Worm (Caenorhabditis elegans) whole organism, L1 larva: ENCODE measurements around the gene mrpl-16.

ENCODE experiments used
- C04F5.9 ChIP-seq: sonication (generic microtip); optimal IDR thresholded peaks from 2 replicates; lab custom pipeline; 2016; ENCODE audit warnings: missing genetic modification characterization, missing compliant biosample characterization
- C34B4.2 ChIP-seq: sonication (generic microtip); optimal IDR thresholded peaks from 2 replicates; lab custom pipeline; 2017; ENCODE audit warnings: mild to moderate bottlenecking, missing genetic modification characterization, missing compliant biosample characterization
- F16B12.6 ChIP-seq: fragments of 150-350 bp; optimal IDR thresholded peaks from 2 replicates; lab custom pipeline; 2014; ENCODE audit warnings: missing biosample characterization, missing genetic modification characterization
- Y116A8C.19 ChIP-seq: sonication (generic microtip); optimal IDR thresholded peaks from 2 replicates; lab custom pipeline; 2016; ENCODE audit warnings: missing compliant biosample characterization, missing genetic modification characterization, borderline replicate concordance
- aly-2 ChIP-seq: fragments of 150-350 bp; optimal IDR thresholded peaks from 2 replicates; lab custom pipeline; 2014; ENCODE audit warnings: missing biosample characterization, missing genetic modification characterization
- ama-1 ChIP-seq: fragments of 150-350 bp; optimal IDR thresholded peaks from 2 replicates; lab custom pipeline; 2014
- ceh-8 ChIP-seq: fragments of 200-800 bp; sonication (Bioruptor generic); optimal IDR thresholded peaks from 2 replicates; lab custom pipeline; 2018; ENCODE audit warnings: mild to moderate bottlenecking, missing genetic modification characterization, moderate library complexity, missing compliant biosample characterization
- ceh-88 ChIP-seq: fragments of 200-800 bp; sonication (Bioruptor generic); IDR thresholded peaks from 2 replicates; pipeline ENCODE4 v1.3.6; 2022; ENCODE audit warnings: missing genetic modification characterization, missing compliant biosample characterization
- ces-1 ChIP-seq: fragments of 150-350 bp; optimal IDR thresholded peaks from 2 replicates; lab custom pipeline; 2014; ENCODE audit warnings: missing biosample characterization, missing genetic modification reagents, missing genetic modification characterization
- dpl-1 ChIP-seq, 3 experiments: fragments of 150-350 bp in 2 of 3; sonication (generic microtip) in 1 of 3; optimal IDR thresholded peaks; 2 replicates each; lab custom pipeline; 2014 to 2017; ENCODE audit warnings: missing biosample characterization in 3 of 3, missing genetic modification characterization in 3 of 3, missing genetic modification reagents in 3 of 3
- dsc-1 ChIP-seq: sonication (generic microtip); optimal IDR thresholded peaks from 2 replicates; lab custom pipeline; 2016; ENCODE audit warnings: mild to moderate bottlenecking, missing genetic modification characterization, missing compliant biosample characterization
- efl-3 ChIP-seq: fragments of 200-800 bp; sonication (Bioruptor generic); optimal IDR thresholded peaks from 2 replicates; lab custom pipeline; 2018; ENCODE audit warnings: mild to moderate bottlenecking, missing genetic modification characterization, missing compliant biosample characterization
- egl-13 ChIP-seq: sonication (generic microtip); optimal IDR thresholded peaks from 2 replicates; lab custom pipeline; 2016; ENCODE audit warnings: missing genotype, missing genetic modification reagents, missing genetic modification characterization, missing compliant biosample characterization
- egl-27 ChIP-seq, 2 experiments: fragments of 150-350 bp in 1 of 2; sonication (generic microtip); optimal IDR thresholded peaks; 3 replicates each; lab custom pipeline; 2017 to 2018; ENCODE audit warnings: missing biosample characterization in 2 of 2, missing genetic modification characterization in 2 of 2, missing genetic modification reagents in 2 of 2
- elt-2 ChIP-seq: sonication (generic microtip); optimal IDR thresholded peaks from 2 replicates; lab custom pipeline; 2016; ENCODE audit warnings: missing genetic modification characterization, mild to moderate bottlenecking, inconsistent platforms, missing compliant biosample characterization, missing genetic modification reagents
- elt-3 ChIP-seq, 6 experiments: fragments of 150-350 bp in 1 of 6; sonication (generic microtip); optimal IDR thresholded peaks; 2 replicates each; lab custom pipeline; 2017 to 2018; ENCODE audit warnings: missing biosample characterization in 6 of 6, missing genetic modification characterization in 6 of 6, inconsistent platforms in 1 of 6
- ets-5 ChIP-seq: fragments of 200-800 bp; sonication (Bioruptor generic); IDR thresholded peaks from 2 replicates; pipeline ENCODE4 v1.3.6; 2022; ENCODE audit warnings: missing genetic modification characterization, missing compliant biosample characterization
- fkh-4 ChIP-seq: sonication (generic microtip); optimal IDR thresholded peaks from 2 replicates; lab custom pipeline; 2016; ENCODE audit warnings: missing compliant biosample characterization, missing genetic modification characterization, borderline replicate concordance
- grh-1 ChIP-seq: fragments of 200-800 bp; sonication (Bioruptor generic); IDR thresholded peaks from 2 replicates; pipeline ENCODE4 v1.3.6; 2022; ENCODE audit warnings: missing genetic modification reagents, missing genetic modification characterization, missing compliant biosample characterization
- hpl-2 ChIP-seq: fragments of 150-350 bp; optimal IDR thresholded peaks from 2 replicates; lab custom pipeline; 2014; ENCODE audit warnings: missing biosample characterization, missing genetic modification reagents, missing genetic modification characterization
- isw-1 ChIP-seq: fragments of 200-800 bp; sonication (Bioruptor generic); IDR thresholded peaks from 2 replicates; pipeline ENCODE4 v1.3.6; 2022; ENCODE audit warnings: missing genetic modification characterization, missing compliant biosample characterization
- jun-1 ChIP-seq: fragments of 150-350 bp; optimal IDR thresholded peaks from 2 replicates; lab custom pipeline; 2014; ENCODE audit warnings: missing biosample characterization, missing genetic modification reagents, missing genetic modification characterization
- lin-13 ChIP-seq: fragments of 150-350 bp; optimal IDR thresholded peaks from 2 replicates; lab custom pipeline; 2014; ENCODE audit warnings: missing biosample characterization, missing genetic modification reagents, missing genetic modification characterization
- lin-14 ChIP-seq: fragments of 200-800 bp; sonication (Bioruptor generic); optimal IDR thresholded peaks from 2 replicates; lab custom pipeline; 2018; ENCODE audit warnings: mild to moderate bottlenecking, missing genetic modification characterization, moderate library complexity, missing compliant biosample characterization
- lin-15B ChIP-seq: fragments of 150-350 bp; sonication (generic microtip); optimal IDR thresholded peaks from 3 replicates; lab custom pipeline; 2014; ENCODE audit warnings: missing biosample characterization, missing genetic modification characterization
- lin-35 ChIP-seq, 2 experiments: fragments of 150-350 bp; optimal IDR thresholded peaks; 2 replicates each; lab custom pipeline; 2014; ENCODE audit warnings: missing biosample characterization in 2 of 2, missing genetic modification characterization in 2 of 2, missing genetic modification reagents in 2 of 2
- lin-39 ChIP-seq: fragments of 150-350 bp; optimal IDR thresholded peaks from 2 replicates; lab custom pipeline; 2014; ENCODE audit warnings: missing biosample characterization, missing genetic modification reagents, missing genetic modification characterization
- mdl-1 ChIP-seq, 2 experiments: fragments of 150-350 bp; optimal IDR thresholded peaks; 2 replicates each; lab custom pipeline; 2014 to 2017; ENCODE audit warnings: missing biosample characterization in 2 of 2, missing genetic modification characterization in 2 of 2, inconsistent platforms in 1 of 2
- mef-2 ChIP-seq: fragments of 150-350 bp; optimal IDR thresholded peaks from 2 replicates; lab custom pipeline; 2014; ENCODE audit warnings: missing biosample characterization, missing genetic modification characterization
- nhr-11 ChIP-seq: fragments of 150-350 bp; optimal IDR thresholded peaks from 2 replicates; lab custom pipeline; 2014; ENCODE audit warnings: missing biosample characterization, missing genetic modification characterization
- nhr-12 ChIP-seq: sonication (generic microtip); optimal IDR thresholded peaks from 2 replicates; lab custom pipeline; 2017; ENCODE audit warnings: missing biosample characterization, missing genetic modification characterization
- nhr-19 ChIP-seq: fragments of 200-800 bp; sonication (Bioruptor generic); conservative IDR thresholded peaks from 2 replicates; pipeline ENCODE4 v1.3.6; 2022; ENCODE audit warnings: missing genetic modification characterization, missing compliant biosample characterization
- nhr-20 ChIP-seq: sonication (generic microtip); optimal IDR thresholded peaks from 2 replicates; lab custom pipeline; 2016; ENCODE audit warnings: mild to moderate bottlenecking, missing genetic modification characterization, missing compliant biosample characterization
- nhr-71 ChIP-seq: sonication (generic microtip); optimal IDR thresholded peaks from 2 replicates; lab custom pipeline; 2016; ENCODE audit warnings: mild to moderate bottlenecking, missing genetic modification characterization, moderate library complexity, missing compliant biosample characterization
- nhr-76 ChIP-seq: sonication (generic microtip); optimal IDR thresholded peaks from 2 replicates; lab custom pipeline; 2017; ENCODE audit warnings: missing biosample characterization, missing genetic modification characterization
- nhr-84 ChIP-seq: sonication (generic microtip); optimal IDR thresholded peaks from 2 replicates; lab custom pipeline; 2017; ENCODE audit warnings: missing biosample characterization, missing genetic modification characterization
- nhr-85 ChIP-seq: sonication (generic microtip); peaks from one replicate; lab custom pipeline; 2016; ENCODE audit warnings: missing genetic modification characterization, inconsistent platforms, missing compliant biosample characterization
- nhr-90 ChIP-seq: sonication (generic microtip); optimal IDR thresholded peaks from 2 replicates; lab custom pipeline; 2016; ENCODE audit warnings: mild to moderate bottlenecking, missing genetic modification characterization, missing compliant biosample characterization; ENCODE audit not compliant: poor library complexity
- pag-3 ChIP-seq: sonication (generic microtip); optimal IDR thresholded peaks from 2 replicates; lab custom pipeline; 2017; ENCODE audit warnings: missing genetic modification characterization, mild to moderate bottlenecking, missing compliant biosample characterization, antibody characterized with exemption, borderline replicate concordance; ENCODE audit not compliant: insufficient read depth
- skn-1 ChIP-seq: fragments of 150-350 bp; optimal IDR thresholded peaks from 2 replicates; lab custom pipeline; 2014; ENCODE audit warnings: missing biosample characterization, missing genetic modification characterization
- snpc-4 ChIP-seq: fragments of 150-350 bp; optimal IDR thresholded peaks from 2 replicates; lab custom pipeline; 2014; ENCODE audit warnings: missing biosample characterization, missing genetic modification characterization
- sox-4 ChIP-seq: sonication (generic microtip); optimal IDR thresholded peaks from 2 replicates; lab custom pipeline; 2016; ENCODE audit warnings: missing genetic modification characterization, missing compliant biosample characterization
- sptf-1 ChIP-seq: fragments of 150-350 bp; optimal IDR thresholded peaks from 2 replicates; lab custom pipeline; 2014; ENCODE audit warnings: missing biosample characterization, missing genetic modification characterization
- sup-37 ChIP-seq: fragments of 200-800 bp; sonication (Bioruptor generic); optimal IDR thresholded peaks from 2 replicates; lab custom pipeline; 2018; ENCODE audit warnings: mild to moderate bottlenecking, missing genetic modification characterization, missing compliant biosample characterization
- swsn-7 ChIP-seq: sonication (generic microtip); optimal IDR thresholded peaks from 2 replicates; lab custom pipeline; 2016; ENCODE audit warnings: missing genetic modification characterization, missing compliant biosample characterization
- tbx-2 ChIP-seq: sonication (generic microtip); optimal IDR thresholded peaks from 2 replicates; lab custom pipeline; 2016; ENCODE audit warnings: missing genetic modification characterization, missing compliant biosample characterization
- tlp-1 ChIP-seq: fragments of 150-350 bp; optimal IDR thresholded peaks from 2 replicates; lab custom pipeline; 2014; ENCODE audit warnings: missing biosample characterization, missing genetic modification characterization
- unc-130 ChIP-seq: fragments of 150-350 bp; optimal IDR thresholded peaks from 2 replicates; lab custom pipeline; 2017; ENCODE audit warnings: missing biosample characterization, missing genetic modification characterization, inconsistent platforms
- unc-86 ChIP-seq: sonication (generic microtip); optimal IDR thresholded peaks from 2 replicates; lab custom pipeline; 2016; ENCODE audit warnings: missing genetic modification characterization, missing compliant biosample characterization
- vab-15 ChIP-seq: sonication (generic microtip); optimal IDR thresholded peaks from 2 replicates; lab custom pipeline; 2017; ENCODE audit warnings: missing genotype, mild to moderate bottlenecking, missing genetic modification characterization, missing compliant biosample characterization
- xbp-1 ChIP-seq: sonication (generic microtip); optimal IDR thresholded peaks from 2 replicates; lab custom pipeline; 2016; ENCODE audit warnings: missing genetic modification characterization, missing compliant biosample characterization
- zag-1 ChIP-seq: fragments of 150-350 bp; optimal IDR thresholded peaks from 2 replicates; lab custom pipeline; 2014; ENCODE audit warnings: missing biosample characterization, missing genetic modification characterization
- zip-4 ChIP-seq: fragments of 200-800 bp; sonication (Bioruptor generic); optimal IDR thresholded peaks from 2 replicates; lab custom pipeline; 2018; ENCODE audit warnings: mild to moderate bottlenecking, missing genetic modification characterization, moderate library complexity, missing compliant biosample characterization
- ztf-11 ChIP-seq, 2 experiments: sonication (generic microtip); optimal IDR thresholded peaks; 2 replicates each; lab custom pipeline; 2016 to 2017; ENCODE audit warnings: missing genetic modification characterization in 2 of 2, missing biosample characterization in 1 of 2, missing compliant biosample characterization in 1 of 2

Gene mrpl-16

ce11 chrIII:4656415-4656814 is 47.8 kb upstream of the mrpl-16 start (continued):
- TF ChIP-seq elt-3 (tag; optimal IDR thresholded peaks at IDR 0.05; lab: Kevin White, UChicago) (no peak), efl-3 (no peak), sptf-1 (tag; lab: Kevin White, UChicago) (no peak), ets-5 (GFP tag; lab: Robert Waterston, UW) (no peak), nhr-76 (tag; lab: Kevin White, UChicago) (no peak), sup-37 (GFP tag; lab: Kevin White, UChicago) (no peak), lin-14 (GFP tag; lab: Kevin White, UChicago) (peak; percentile 92), egl-27 (tag; optimal IDR thresholded peaks at IDR 0.05; lab: Kevin White, UChicago) (no peak), skn-1 (tag; lab: Kevin White, UChicago) (peak; percentile 36), lin-15B (tag; lab: Kevin White, UChicago) (no peak), nhr-12 (no peak), unc-86 (tag; lab: Kevin White, UChicago) (peak; percentile 64), hpl-2 (GFP tag; lab: Kevin White, UChicago) (no peak), dpl-1 (GFP tag; optimal IDR thresholded peaks at IDR 0.05; lab: Kevin White, UChicago) (peak in 1 of 3 experiments; percentile 8), C04F5.9 (tag; lab: Kevin White, UChicago) (no peak), fkh-4 (tag; lab: Kevin White, UChicago) (no peak), unc-130 (tag; lab: Kevin White, UChicago) (no peak), snpc-4 (tag; lab: Kevin White, UChicago) (no peak), egl-13 (tag; lab: Kevin White, UChicago) (no peak), vab-15 (no peak), nhr-19 (GFP tag; lab: Robert Waterston, UW) (0 out of 2 replicates have a peak, but pooled peaks have one; percentile 3), sox-4 (tag; lab: Kevin White, UChicago) (peak; percentile 12), tbx-2 (tag; lab: Kevin White, UChicago) (peak; percentile 62), lin-35 (GFP tag; optimal IDR thresholded peaks at IDR 0.05; lab: Kevin White, UChicago) (peak in 1 of 2 experiments; percentile 53), nhr-20 (tag; lab: Kevin White, UChicago) (no peak), nhr-84 (tag; lab: Kevin White, UChicago) (no peak), lin-39 (tag; lab: Kevin White, UChicago) (no peak), nhr-85 (tag; lab: Kevin White, UChicago) (no peak), C34B4.2 (tag; lab: Kevin White, UChicago) (no peak), lin-13 (GFP tag; lab: Kevin White, UChicago) (no peak), ceh-88 (GFP tag; lab: Robert Waterston, UW) (no peak), nhr-90 (no peak), F16B12.6 (tag; lab: Kevin White, UChicago) (no peak), ces-1 (GFP tag; lab: Kevin White, UChicago) (no peak), ama-1 (no peak), grh-1 (GFP tag; lab: Robert Waterston, UW) (no peak), mdl-1 (tag; optimal IDR thresholded peaks at IDR 0.05; lab: Kevin White, UChicago) (no peak), Y116A8C.19 (no peak), zag-1 (tag; lab: Kevin White, UChicago) (no peak), xbp-1 (tag; lab: Kevin White, UChicago) (peak; percentile 29), jun-1 (no peak), nhr-11 (tag; lab: Kevin White, UChicago) (no peak), dsc-1 (tag; lab: Kevin White, UChicago) (no peak), ztf-11 (tag; optimal IDR thresholded peaks at IDR 0.05; lab: Kevin White, UChicago) (no peak), isw-1 (peak; percentile 36), nhr-71 (tag; lab: Kevin White, UChicago) (peak; percentile 62), ceh-8 (GFP tag; lab: Kevin White, UChicago) (no peak), zip-4 (GFP tag; lab: Kevin White, UChicago) (no peak), swsn-7 (peak; percentile 53), elt-2 (tag; lab: Kevin White, UChicago) (no peak), aly-2 (tag; lab: Kevin White, UChicago) (no peak), pag-3 (tag; lab: Kevin White, UChicago) (no peak), mef-2 (tag; lab: Kevin White, UChicago) (no peak), tlp-1 (tag; lab: Kevin White, UChicago) (no peak)
